Fruit fly (Drosophila melanogaster) S2 (cell line): ENCODE data around the gene CG15258.

ENCODE experiments used
- CG8478 ChIP-seq: fragments of >200 bp; optimal IDR thresholded peaks from 2 replicates; lab custom pipeline; 2018
- CTCF ChIP-seq, 2 experiments: fragments of >200 bp; optimal IDR thresholded peaks; 2 replicates each; lab custom pipeline; 2018

dm6 chr2L:15323196-15323595, 38.2 kb downstream of the CG15258 start:
- TF ChIP-seq CG8478 (lab: Kevin White, UChicago), result no peak
- no peak for TF ChIP-seq CTCF (optimal IDR thresholded peaks at IDR 0.05; lab: Kevin White, UChicago)
